Worm (Caenorhabditis elegans): ENCODE data around the gene ppk-3.

ce11 chrX:12976774-12977173, 1.3 kb upstream of the ppk-3 start, which contains the start of the genes F11C1.4 and F11C1.10:
- TF ChIP-seq unc-120 (tag; optimal IDR thresholded peaks at IDR 0.05; ENCODE audit: poor library complexity, severe bottlenecking) (no peak), elt-1 (tag; optimal IDR thresholded peaks at IDR 0.05; ENCODE audit: borderline replicate concordance, insufficient read depth) (no peak), sem-2 (GFP tag; optimal IDR thresholded peaks at IDR 0.05) (no peak), nhr-76 (tag; optimal IDR thresholded peaks at IDR 0.05) (no peak), nhr-12 (tag; optimal IDR thresholded peaks at IDR 0.05) (no peak)
